Worm (Caenorhabditis elegans) whole organism, L3 larva: Measurements from ENCODE around the gene F49H12.3.

Experiments
- mdl-1 ChIP-seq: fragments of 150-350 bp; optimal IDR thresholded peaks from 2 replicates; lab custom pipeline; 2014; ENCODE audit warnings: missing biosample characterization, missing genetic modification characterization
- pha-4 ChIP-seq: fragments of 150-350 bp; optimal IDR thresholded peaks from 2 replicates; lab custom pipeline; 2014; ENCODE audit warnings: missing biosample characterization, missing genetic modification reagents, missing genetic modification characterization

ce11 chrX:2130141-2130540, 46.0 kb downstream of the F49H12.3 start, which contains the start of gene F53B1.8:
- TF ChIP-seq mdl-1, result no peak
- TF ChIP-seq pha-4, result no peak
